Fruit fly (Drosophila melanogaster) whole organism: ENCODE measurements around the gene LeuRS.
A peak's percentile ranks its signal among the peaks of the same experiment; 100 is the strongest.

ENCODE experiments used
- CG8478 ChIP-seq: fragments of >200 bp; optimal IDR thresholded peaks from 2 replicates; lab custom pipeline; 2018; ENCODE audit warnings: inconsistent platforms
- Dll ChIP-seq: fragments of >200 bp; optimal IDR thresholded peaks from 2 replicates; lab custom pipeline; 2017
- EcR ChIP-seq, 2 experiments: fragments of >200 bp; optimal IDR thresholded peaks; 2 replicates each; lab custom pipeline; 2017; ENCODE audit warnings: missing biosample characterization in 2 of 2, missing genetic modification characterization in 2 of 2, missing genetic modification reagents in 2 of 2
- pan ChIP-seq: fragments of >200 bp; optimal IDR thresholded peaks from 2 replicates; lab custom pipeline; 2017
- psq ChIP-seq: fragments of >200 bp; optimal IDR thresholded peaks from 2 replicates; lab custom pipeline; 2017
- usp ChIP-seq: fragments of >200 bp; optimal IDR thresholded peaks from 2 replicates; lab custom pipeline; 2017; ENCODE audit warnings: missing biosample characterization, missing genetic modification characterization, mixed read lengths

LeuRS gene

dm6 chr2L:3547512-3547911 lies 33.1 kb upstream of the LeuRS start:
- TF ChIP-seq CG8478 (lab: Kevin White, UChicago): no peak
- no peak for TF ChIP-seq Dll
- TF ChIP-seq psq (lab: Kevin White, UChicago): no peak
- no peak for TF ChIP-seq EcR (GFP tag; optimal IDR thresholded peaks at IDR 0.05; lab: Kevin White, UChicago)
- TF ChIP-seq pan: no peak
- TF ChIP-seq usp (GFP tag; lab: Kevin White, UChicago): no peak

- TF ChIP-seq EcR (GFP tag; optimal IDR thresholded peaks at IDR 0.05; lab: Kevin White, UChicago) (no peak), CG8478 (lab: Kevin White, UChicago) (no peak), usp (GFP tag; lab: Kevin White, UChicago) (no peak), Dll (peak; percentile 100)
Measured at dm6 chr2L:3545033-3545666, 30.7 kb upstream of the LeuRS start.

dm6 chr2L:3543062-3543461 lies 28.6 kb upstream of the LeuRS start:
- TF ChIP-seq psq (lab: Kevin White, UChicago) (no peak), usp (GFP tag; lab: Kevin White, UChicago) (no peak), pan (no peak), EcR (GFP tag; optimal IDR thresholded peaks at IDR 0.05; lab: Kevin White, UChicago) (no peak), Dll (no peak), CG8478 (lab: Kevin White, UChicago) (no peak)

dm6 chr2L:3539996-3540395 lies 25.5 kb upstream of the LeuRS start:
- TF ChIP-seq EcR (GFP tag; optimal IDR thresholded peaks at IDR 0.05; lab: Kevin White, UChicago) (no peak), CG8478 (lab: Kevin White, UChicago) (peak; percentile 61)

dm6 chr2L:3539412-3539743 lies 24.9 kb upstream of the LeuRS start:
- no peak for TF ChIP-seq usp (GFP tag; lab: Kevin White, UChicago)
- TF ChIP-seq EcR (GFP tag; optimal IDR thresholded peaks at IDR 0.05; lab: Kevin White, UChicago): no peak
- no peak for TF ChIP-seq psq (lab: Kevin White, UChicago)
- TF ChIP-seq CG8478 (lab: Kevin White, UChicago): no peak
- no peak for TF ChIP-seq pan
- TF ChIP-seq Dll: no peak

DNA sequence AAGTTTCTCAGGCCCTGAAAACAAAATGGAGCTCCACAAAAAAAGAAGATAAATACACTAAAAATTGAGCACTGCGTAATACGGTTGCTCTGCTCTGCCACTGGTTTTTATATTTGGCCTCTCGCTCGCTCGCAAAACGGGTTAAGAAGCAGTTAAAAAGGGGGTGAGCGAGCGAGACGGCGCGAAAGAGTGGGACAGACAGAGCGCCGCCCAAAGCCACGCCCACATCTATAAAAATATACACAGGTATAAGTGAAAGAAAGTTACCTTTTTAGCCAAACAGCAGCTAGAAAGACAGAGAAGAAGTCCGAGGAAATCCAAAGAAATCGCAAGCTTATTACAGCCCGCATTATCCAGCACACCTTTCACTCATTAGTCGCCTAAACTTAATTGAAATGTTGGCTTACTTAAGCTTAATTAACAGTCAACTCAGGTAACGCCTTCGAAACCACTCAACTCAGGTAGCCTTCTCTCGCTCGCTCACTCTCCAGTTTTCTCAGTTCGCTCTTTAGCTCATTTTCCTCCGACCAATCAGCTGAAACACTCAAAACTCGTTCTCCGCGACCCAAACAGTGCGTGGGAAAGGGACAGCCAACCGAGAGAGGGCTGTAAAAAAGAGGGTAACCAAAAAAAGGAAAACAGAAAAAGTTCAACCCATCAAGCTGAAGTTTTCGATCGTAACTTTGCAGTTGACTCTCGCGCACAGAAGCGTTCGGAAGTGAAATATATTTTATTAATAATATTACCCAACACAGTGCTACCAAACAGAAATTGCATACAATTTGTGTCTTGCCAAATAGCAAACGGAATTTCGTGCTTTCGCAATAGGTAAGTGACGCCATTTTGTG lies 24.3 kb upstream of the LeuRS start, which contains the start of gene drm:
TSS of gene drm (plus strand) at position 684 of the 848 bp plus-strand sequence.
- TF ChIP-seq usp (GFP tag; lab: Kevin White, UChicago) (no peak), EcR (GFP tag; optimal IDR thresholded peaks at IDR 0.05; lab: Kevin White, UChicago) (no peak), Dll (peak; percentile 64), CG8478 (lab: Kevin White, UChicago) (peak; percentile 62)

- TF ChIP-seq usp (GFP tag; lab: Kevin White, UChicago): no peak
- TF ChIP-seq pan: no peak
- TF ChIP-seq Dll: peak; percentile 74
Measured at dm6 chr2L:3534227-3534842, 19.9 kb upstream of the LeuRS start.

DNA sequence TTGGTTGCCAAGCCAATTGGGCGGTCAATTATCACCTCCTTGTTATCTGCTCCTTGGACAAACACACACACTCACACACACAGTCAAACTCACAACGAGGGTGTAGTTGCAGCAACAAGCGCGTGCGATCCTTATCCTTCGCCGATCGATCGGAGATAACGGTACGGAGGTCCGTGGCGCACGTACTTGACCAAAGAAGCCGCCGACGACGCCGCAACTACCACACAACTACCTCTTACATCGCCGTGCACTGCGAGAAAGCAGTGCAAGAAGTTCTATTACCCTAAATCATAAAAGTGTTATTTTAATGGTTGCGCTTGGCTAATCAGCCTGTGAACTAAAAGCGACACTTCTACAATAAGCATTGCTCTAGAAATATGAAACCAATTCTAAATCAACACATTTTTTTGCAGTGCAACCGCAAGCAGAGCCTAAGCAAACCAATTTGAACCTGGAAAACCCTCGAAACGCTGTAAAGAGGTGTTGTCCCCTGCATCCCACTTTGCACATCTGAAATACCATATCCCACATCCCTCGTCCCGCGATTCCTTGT lies 18.6 kb upstream of the LeuRS start:
- no peak for TF ChIP-seq CG8478 (lab: Kevin White, UChicago)
- no peak for TF ChIP-seq EcR (GFP tag; optimal IDR thresholded peaks at IDR 0.05; lab: Kevin White, UChicago)
- TF ChIP-seq Dll: no peak
- no peak for TF ChIP-seq psq (lab: Kevin White, UChicago)
- TF ChIP-seq usp (GFP tag; lab: Kevin White, UChicago): no peak
- no peak for TF ChIP-seq pan

DNA sequence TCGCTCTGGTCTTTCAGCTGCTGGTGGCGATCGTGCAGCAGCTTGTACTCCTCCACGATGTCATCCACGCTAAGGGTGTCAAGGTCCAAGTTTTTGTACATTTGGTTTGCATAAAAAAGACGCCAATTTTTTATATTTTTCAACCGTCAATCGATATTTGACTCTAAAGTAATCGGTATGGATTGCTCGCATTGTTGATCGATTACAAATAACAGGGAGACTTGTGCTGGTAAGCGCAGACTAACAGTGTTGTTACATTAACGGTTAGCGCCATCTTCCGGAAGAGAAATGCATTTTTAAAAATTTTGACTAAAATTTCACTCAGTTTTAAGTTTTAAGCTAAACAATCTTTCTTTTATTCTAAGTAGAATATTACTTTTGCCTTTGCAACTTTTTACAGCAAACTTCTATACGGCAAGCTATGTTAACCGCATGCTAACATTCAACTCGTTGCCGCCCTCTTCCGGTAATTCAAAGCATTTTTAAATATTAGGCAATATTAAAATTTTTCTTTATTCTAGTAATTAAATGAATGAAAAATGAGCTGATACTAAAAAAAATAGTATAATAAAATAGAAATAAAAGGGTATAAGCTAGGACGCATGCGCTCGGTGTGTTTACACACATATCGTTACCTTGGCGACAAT lies 15.9 kb upstream of the LeuRS start, which contains the start of the genes Spindly and IFT57:
TSS of gene Spindly (minus strand) at position 132 of the 647 bp plus-strand sequence.
TSS of gene IFT57 (plus strand) at position 604 of the 647 bp plus-strand sequence.
- TF ChIP-seq usp (GFP tag; lab: Kevin White, UChicago) (no peak), pan (no peak), Dll (no peak), psq (lab: Kevin White, UChicago) (no peak), CG8478 (lab: Kevin White, UChicago) (no peak), EcR (GFP tag; optimal IDR thresholded peaks at IDR 0.05; lab: Kevin White, UChicago) (no peak)

DNA sequence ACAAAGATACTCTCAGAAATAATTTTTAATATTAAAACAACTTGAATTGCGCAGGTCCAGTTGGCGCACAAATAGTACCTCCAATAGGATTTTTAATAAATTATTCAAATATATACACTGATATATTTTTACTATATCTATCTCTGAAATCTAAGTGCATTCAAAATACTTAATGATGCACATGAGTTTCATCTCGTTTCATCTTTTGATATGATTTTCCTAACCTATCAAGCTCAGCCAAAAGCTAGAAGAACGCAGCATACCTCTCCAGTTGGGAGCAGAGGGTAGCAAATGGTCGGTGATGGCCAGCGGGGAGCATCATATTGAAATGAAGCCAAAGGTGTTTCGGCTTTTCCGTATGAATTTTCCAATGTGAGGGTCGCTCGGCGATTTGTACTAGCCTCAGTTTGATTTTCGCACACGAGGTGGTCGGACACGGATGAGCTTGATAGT lies 10.3 kb upstream of the LeuRS start, which contains the start of gene CG8852:
TSS of gene CG8852 (plus strand) at position 403 of the 453 bp plus-strand sequence.
- TF ChIP-seq pan (no peak), CG8478 (lab: Kevin White, UChicago) (no peak)

dm6 chr2L:3523956-3524355 lies 9.5 kb upstream of the LeuRS start, which contains the start of gene Sr-CIV:
TSS of gene Sr-CIV (minus strand) at chr2L:3524056.
- no peak for TF ChIP-seq CG8478 (lab: Kevin White, UChicago)
- TF ChIP-seq Dll: no peak
- TF ChIP-seq usp (GFP tag; lab: Kevin White, UChicago): no peak
- no peak for TF ChIP-seq pan
- no peak for TF ChIP-seq psq (lab: Kevin White, UChicago)
- TF ChIP-seq EcR (GFP tag; optimal IDR thresholded peaks at IDR 0.05; lab: Kevin White, UChicago): no peak
